Worm (Caenorhabditis elegans): ENCODE measurements around the gene col-119.

Gene col-119

DNA sequence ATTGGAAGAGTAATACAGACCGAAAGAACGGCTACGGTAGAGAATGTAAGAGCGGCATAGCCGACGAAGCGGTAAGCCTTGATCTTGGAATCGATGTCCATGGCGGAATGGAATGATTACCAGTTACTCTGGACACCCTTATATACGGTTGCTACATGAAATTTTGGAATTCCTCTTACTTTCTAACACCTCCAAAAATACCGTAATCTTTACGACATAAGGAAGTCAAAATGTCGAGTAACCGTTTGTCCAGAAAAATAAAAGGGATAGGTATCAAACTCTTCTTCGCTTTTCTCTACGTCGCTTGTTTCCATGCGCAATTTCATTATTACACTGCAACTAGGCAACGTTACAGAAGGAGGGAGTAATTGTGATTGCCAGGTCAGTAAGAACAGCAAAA lies at the start of gene col-119:
col-119 (minus strand) TSS at position 101 of the 400 bp plus-strand sequence.
- no peak for TF ChIP-seq R02D3.7 (tag; optimal IDR thresholded peaks at IDR 0.05)
- no peak for TF ChIP-seq elt-3 (tag; optimal IDR thresholded peaks at IDR 0.05)
- no peak for TF ChIP-seq lsy-2 (tag; optimal IDR thresholded peaks at IDR 0.05)
- TF ChIP-seq Y55F3AM.14 (GFP tag; optimal IDR thresholded peaks at IDR 0.05): no peak
- no peak for TF ChIP-seq nhr-10 (tag; optimal IDR thresholded peaks at IDR 0.05)
- no peak for TF ChIP-seq ztf-11 (tag; optimal IDR thresholded peaks at IDR 0.05)
- no peak for TF ChIP-seq alr-1 (tag; optimal IDR thresholded peaks at IDR 0.05)

DNA sequence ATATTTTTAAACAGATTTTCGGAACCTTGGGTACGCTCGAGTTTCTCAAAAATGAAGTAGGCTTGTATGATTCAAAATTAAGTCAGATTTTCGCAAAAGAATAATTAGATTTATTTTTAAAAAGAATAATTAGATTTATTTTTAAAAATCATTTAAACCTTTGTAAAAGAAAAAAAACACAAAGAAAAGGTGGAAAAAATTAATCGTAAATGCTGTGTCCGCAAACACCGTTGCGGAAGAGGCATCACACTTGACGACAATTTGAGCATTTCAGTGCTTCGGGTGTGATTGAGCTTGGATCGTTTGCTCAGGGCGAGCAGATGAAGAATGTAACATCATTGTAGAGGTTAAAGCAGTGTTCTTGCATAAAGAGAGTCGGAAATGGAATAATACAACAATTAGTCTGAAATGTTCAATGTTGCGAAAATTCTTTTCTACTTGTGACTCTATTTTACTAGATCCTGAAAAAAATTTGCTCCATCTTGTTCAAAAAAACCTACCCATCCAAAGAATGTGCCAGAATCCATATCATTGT lies 41.7 kb upstream of the col-119 start:
- TF ChIP-seq unc-55 (GFP tag; optimal IDR thresholded peaks at IDR 0.05) (no peak), egl-27 (tag; optimal IDR thresholded peaks at IDR 0.05) (no peak), C34F6.9 (tag; optimal IDR thresholded peaks at IDR 0.05) (peak; percentile 34), ztf-11 (tag; optimal IDR thresholded peaks at IDR 0.05) (no peak), skn-1 (tag; optimal IDR thresholded peaks at IDR 0.05) (no peak), Y55F3AM.14 (GFP tag; optimal IDR thresholded peaks at IDR 0.05) (no peak), nhr-129 (tag; optimal IDR thresholded peaks at IDR 0.05) (no peak)

DNA sequence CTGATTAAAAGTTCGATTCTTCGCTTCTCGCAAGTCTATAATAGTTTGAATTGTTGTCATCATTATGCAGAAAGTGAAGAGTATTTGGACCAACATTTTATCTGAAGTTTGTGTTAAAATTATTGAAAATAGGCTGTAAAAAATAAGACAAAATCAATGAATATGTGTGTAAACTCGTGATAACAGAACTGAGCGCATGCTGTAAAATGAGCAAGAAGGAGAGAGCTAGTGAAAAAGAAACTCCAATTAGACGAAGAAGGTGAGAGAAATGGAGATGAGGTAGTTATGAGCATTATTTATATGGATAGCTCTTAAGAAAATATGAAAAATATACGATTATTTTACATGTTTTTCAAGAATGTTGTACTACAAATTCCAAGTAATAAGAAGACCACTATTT lies 41.2 kb upstream of the col-119 start, which contains the start of gene C53D6.4:
C53D6.4 (minus strand) TSS at position 101 of the 400 bp plus-strand sequence.
- TF ChIP-seq unc-62 (GFP tag; optimal IDR thresholded peaks at IDR 0.05) (no peak), snpc-4 (tag; optimal IDR thresholded peaks at IDR 0.05) (no peak), ztf-1 (GFP tag; conservative IDR thresholded peaks at IDR 0.05) (no peak), sma-9 (GFP tag; optimal IDR thresholded peaks at IDR 0.05) (no peak), sma-9 (tag; optimal IDR thresholded peaks at IDR 0.05) (no peak), elt-3 (tag; optimal IDR thresholded peaks at IDR 0.05) (no peak), C34F6.9 (tag; optimal IDR thresholded peaks at IDR 0.05) (no peak), F13H6.1 (tag; optimal IDR thresholded peaks at IDR 0.05) (no peak), nhr-10 (tag; optimal IDR thresholded peaks at IDR 0.05) (no peak), unc-55 (GFP tag; optimal IDR thresholded peaks at IDR 0.05) (no peak), egl-27 (tag; optimal IDR thresholded peaks at IDR 0.05) (no peak), lin-13 (GFP tag; optimal IDR thresholded peaks at IDR 0.05) (no peak)

DNA sequence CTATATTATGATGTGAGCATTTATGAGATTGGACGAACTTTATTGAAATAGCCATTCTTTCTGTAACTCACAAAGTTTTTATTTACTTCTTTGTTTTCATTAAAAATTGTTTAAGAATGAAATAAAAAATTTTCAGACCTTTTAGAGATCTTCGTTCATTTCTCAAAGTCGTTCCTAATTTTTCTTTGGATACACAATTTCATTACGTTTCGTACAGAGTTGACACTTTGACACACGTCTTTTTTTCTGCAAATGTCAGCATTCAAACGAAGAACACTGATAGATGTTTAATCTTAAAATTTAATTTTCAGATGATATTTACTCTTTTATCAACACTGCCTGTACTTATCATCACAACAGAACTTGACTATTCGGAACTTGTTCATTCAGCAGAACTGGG lies 36.9 kb upstream of the col-119 start, which contains the start of gene acc-2:
acc-2 (plus strand) TSS at position 301 of the 400 bp plus-strand sequence.
- TF ChIP-seq mdl-1 (tag; optimal IDR thresholded peaks at IDR 0.05): no peak
- TF ChIP-seq C34F6.9 (tag; optimal IDR thresholded peaks at IDR 0.05): no peak
- TF ChIP-seq nhr-10 (tag; optimal IDR thresholded peaks at IDR 0.05): no peak
- no peak for TF ChIP-seq F13H6.1 (tag; optimal IDR thresholded peaks at IDR 0.05)
- TF ChIP-seq skn-1 (tag; optimal IDR thresholded peaks at IDR 0.05): no peak
- no peak for TF ChIP-seq Y55F3AM.14 (GFP tag; optimal IDR thresholded peaks at IDR 0.05)
- TF ChIP-seq blmp-1 (tag; optimal IDR thresholded peaks at IDR 0.05; ENCODE audit: insufficient read depth): no peak
- TF ChIP-seq sma-3 (GFP tag; optimal IDR thresholded peaks at IDR 0.05): no peak
- TF ChIP-seq nhr-21 (tag; optimal IDR thresholded peaks at IDR 0.05): no peak
- TF ChIP-seq nhr-25 (tag; optimal IDR thresholded peaks at IDR 0.05): no peak
- TF ChIP-seq ZK546.5 (tag; optimal IDR thresholded peaks at IDR 0.05): no peak
- TF ChIP-seq crh-2 (tag; optimal IDR thresholded peaks at IDR 0.05): no peak
- TF ChIP-seq aly-2 (tag; optimal IDR thresholded peaks at IDR 0.05): no peak

DNA sequence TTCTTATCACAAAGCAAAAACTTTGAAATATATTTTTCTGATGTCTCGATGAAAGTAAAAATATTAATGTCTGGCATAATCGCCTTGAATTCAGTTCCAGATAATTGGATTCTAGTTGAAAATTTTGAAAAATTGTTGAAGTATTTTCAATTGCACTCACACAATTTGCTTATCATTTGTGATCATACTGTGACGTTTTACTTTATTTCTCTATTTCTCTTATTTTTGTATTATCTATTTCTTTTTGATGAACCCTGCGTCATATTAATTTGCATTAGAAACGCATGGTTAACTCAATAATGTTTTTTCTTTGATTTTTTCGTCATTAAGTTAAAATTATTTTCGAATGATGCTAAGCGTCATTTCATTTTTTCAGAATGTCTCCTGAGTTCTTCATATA lies 30.7 kb upstream of the col-119 start, which contains the start of gene C53D6.11:
C53D6.11 (plus strand) TSS at position 328 of the 400 bp plus-strand sequence.
- no peak for TF ChIP-seq alr-1 (tag; optimal IDR thresholded peaks at IDR 0.05)
- TF ChIP-seq sem-4 (tag; optimal IDR thresholded peaks at IDR 0.05): no peak
- TF ChIP-seq fos-1 (tag; optimal IDR thresholded peaks at IDR 0.05): peak; percentile 71
- peak; percentile 59 for TF ChIP-seq crh-2 (tag; optimal IDR thresholded peaks at IDR 0.05)
- no peak for TF ChIP-seq nhr-11 (tag; optimal IDR thresholded peaks at IDR 0.05)

DNA sequence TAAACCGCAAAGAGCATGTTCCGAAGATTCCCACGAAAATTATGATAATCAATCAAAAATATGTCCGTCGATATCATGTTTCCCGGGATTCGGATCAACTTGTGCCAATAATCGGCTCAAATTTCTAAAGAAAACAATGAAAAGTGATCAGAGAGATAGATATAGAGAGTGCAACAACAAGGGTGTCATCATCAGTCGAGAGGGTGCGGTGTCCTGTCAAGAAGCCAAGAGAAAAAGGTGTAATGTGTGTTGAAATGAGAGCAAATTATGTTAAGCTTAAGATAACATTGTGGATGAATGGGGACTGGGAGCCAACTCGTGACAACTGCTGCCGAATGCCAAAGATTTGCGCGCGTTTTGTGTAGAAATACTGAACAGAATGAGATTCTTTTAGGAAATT lies 28.4 kb upstream of the col-119 start:
- no peak for TF ChIP-seq nhr-12 (tag; optimal IDR thresholded peaks at IDR 0.05)
- no peak for TF ChIP-seq lin-11 (tag; optimal IDR thresholded peaks at IDR 0.05)
- peak; percentile 14 for TF ChIP-seq sma-9 (GFP tag; optimal IDR thresholded peaks at IDR 0.05)
- no peak for TF ChIP-seq sma-9 (tag; optimal IDR thresholded peaks at IDR 0.05)
- TF ChIP-seq F13H6.1 (tag; optimal IDR thresholded peaks at IDR 0.05): peak; percentile 8
